Worm (Caenorhabditis elegans) whole organism, late embryonic: ENCODE measurements around the gene bgnt-1.3.

Experiments used
- Y22D7AL.16 ChIP-seq: sonication (generic microtip); optimal IDR thresholded peaks from 2 replicates; lab custom pipeline; 2016; ENCODE audit warnings: missing genetic modification characterization, missing compliant biosample characterization
- ama-1 ChIP-seq: fragments of 150-350 bp; optimal IDR thresholded peaks from 2 replicates; lab custom pipeline; 2014
- ceh-22 ChIP-seq: sonication (generic microtip); optimal IDR thresholded peaks from 2 replicates; lab custom pipeline; 2017; ENCODE audit warnings: missing biosample characterization, missing genetic modification characterization
- dmd-4 ChIP-seq: sonication (generic microtip); optimal IDR thresholded peaks from 2 replicates; lab custom pipeline; 2016; ENCODE audit warnings: borderline replicate concordance, missing genetic modification characterization, missing compliant biosample characterization
- fkh-6 ChIP-seq: sonication (generic microtip); optimal IDR thresholded peaks from 2 replicates; lab custom pipeline; 2016; ENCODE audit warnings: missing genetic modification characterization, missing compliant biosample characterization
- gmeb-2 ChIP-seq: sonication (generic microtip); optimal IDR thresholded peaks from 2 replicates; lab custom pipeline; 2016; ENCODE audit warnings: missing genetic modification characterization, inconsistent platforms, missing compliant biosample characterization
- hlh-13 ChIP-seq: fragments of 200-800 bp; sonication (Bioruptor generic); optimal IDR thresholded peaks from 2 replicates; lab custom pipeline; 2018; ENCODE audit warnings: mild to moderate bottlenecking, missing genetic modification characterization, missing compliant biosample characterization
- nhr-11 ChIP-seq: fragments of 150-350 bp; optimal IDR thresholded peaks from 2 replicates; lab custom pipeline; 2014; ENCODE audit warnings: missing biosample characterization, missing genetic modification characterization
- nhr-232 ChIP-seq: sonication (generic microtip); optimal IDR thresholded peaks from 2 replicates; lab custom pipeline; 2016; ENCODE audit warnings: missing genetic modification characterization, missing compliant biosample characterization
- pha-4 ChIP-seq: fragments of 150-350 bp; optimal IDR thresholded peaks from 2 replicates; lab custom pipeline; 2018; ENCODE audit warnings: missing biosample characterization, missing genetic modification reagents, missing genetic modification characterization
- pqm-1 ChIP-seq: sonication (generic microtip); optimal IDR thresholded peaks from 2 replicates; lab custom pipeline; 2016; ENCODE audit warnings: missing genetic modification characterization, missing compliant biosample characterization
- unc-86 ChIP-seq: sonication (generic microtip); optimal IDR thresholded peaks from 2 replicates; lab custom pipeline; 2016; ENCODE audit warnings: missing genetic modification characterization, missing compliant biosample characterization
- ztf-16 ChIP-seq: sonication (generic microtip); optimal IDR thresholded peaks from 2 replicates; lab custom pipeline; 2017; ENCODE audit warnings: missing genetic modification characterization, missing compliant biosample characterization

DNA sequence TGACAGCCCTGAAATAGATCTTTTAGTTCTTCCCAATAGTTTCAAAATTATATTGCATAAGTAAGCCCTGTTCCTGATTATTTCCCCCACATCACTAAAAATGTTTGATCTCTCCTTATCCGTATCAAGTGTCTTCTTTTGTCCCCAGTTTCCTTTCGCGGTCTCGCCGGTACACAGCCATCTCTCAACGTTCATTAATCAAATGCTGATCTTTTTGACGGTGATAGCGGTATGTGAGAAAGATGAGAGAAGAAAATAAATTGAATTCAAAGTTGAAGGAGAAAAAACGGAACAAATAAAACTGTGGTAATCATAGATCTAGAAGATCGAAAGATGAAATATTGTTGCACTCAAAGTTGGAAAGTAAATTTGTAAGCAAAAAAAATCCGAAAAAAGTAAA is 44.6 kb downstream of the bgnt-1.3 start:
- no peak for TF ChIP-seq ceh-22 (tag; lab: Kevin White, UChicago)
- TF ChIP-seq pha-4 (tag; lab: Kevin White, UChicago): no peak
- TF ChIP-seq dmd-4 (tag; lab: Kevin White, UChicago): no peak
- no peak for TF ChIP-seq pqm-1 (tag; lab: Kevin White, UChicago)
- no peak for TF ChIP-seq ama-1
- no peak for TF ChIP-seq ztf-16 (tag; lab: Kevin White, UChicago)
- TF ChIP-seq nhr-232 (tag; lab: Kevin White, UChicago): no peak
- TF ChIP-seq Y22D7AL.16 (tag; lab: Kevin White, UChicago): no peak
- TF ChIP-seq nhr-11 (tag; lab: Kevin White, UChicago): no peak
- no peak for TF ChIP-seq fkh-6 (tag; lab: Kevin White, UChicago)
- TF ChIP-seq unc-86 (tag; lab: Kevin White, UChicago): no peak
- no peak for TF ChIP-seq hlh-13 (GFP tag; lab: Kevin White, UChicago)
- TF ChIP-seq gmeb-2 (tag; lab: Kevin White, UChicago): no peak
